Fruit fly (Drosophila melanogaster): ENCODE data around the gene dpr15.

The dpr15 gene

dm6 chr3R:12185615-12186014 is 27.2 kb upstream of the dpr15 start:
- no peak for TF ChIP-seq CG34406 (GFP tag; optimal IDR thresholded peaks at IDR 0.05)
- no peak for TF ChIP-seq lz (GFP tag; optimal IDR thresholded peaks at IDR 0.05)
- TF ChIP-seq Hr39 (GFP tag; optimal IDR thresholded peaks at IDR 0.05) = no peak
- no peak for TF ChIP-seq eg (GFP tag; IDR thresholded peaks at IDR 0.05)
- no peak for TF ChIP-seq Sox15 (GFP tag; optimal IDR thresholded peaks at IDR 0.05)
- TF ChIP-seq svp (GFP tag) = no peak
- no peak for TF ChIP-seq OdsH (GFP tag; optimal IDR thresholded peaks at IDR 0.05)
- TF ChIP-seq CG8632 (GFP tag; optimal IDR thresholded peaks at IDR 0.05) = no peak
- no peak for TF ChIP-seq salr (GFP tag; optimal IDR thresholded peaks at IDR 0.05)
- TF ChIP-seq Smox (GFP tag; optimal IDR thresholded peaks at IDR 0.05) = no peak
- no peak for TF ChIP-seq CG6854 (GFP tag; optimal IDR thresholded peaks at IDR 0.05)
- TF ChIP-seq CG9139 (GFP tag; optimal IDR thresholded peaks at IDR 0.05) = no peak
- TF ChIP-seq CG1621 (tag; optimal IDR thresholded peaks at IDR 0.05) = no peak
- no peak for TF ChIP-seq vri (GFP tag; optimal IDR thresholded peaks at IDR 0.05)
- TF ChIP-seq CG8119 (GFP tag; IDR thresholded peaks at IDR 0.05) = no peak

dm6 chr3R:12168348-12168747 is 10.0 kb upstream of the dpr15 start:
- TF ChIP-seq CG7368 (GFP tag; optimal IDR thresholded peaks at IDR 0.05) (no peak), Hr39 (GFP tag; optimal IDR thresholded peaks at IDR 0.05) (no peak), ss (GFP tag; optimal IDR thresholded peaks at IDR 0.05) (no peak), Hr4 (GFP tag; optimal IDR thresholded peaks at IDR 0.05) (no peak), acj6 (GFP tag; optimal IDR thresholded peaks at IDR 0.05) (no peak), spab (GFP tag; optimal IDR thresholded peaks at IDR 0.05) (no peak), CG3919 (GFP tag; optimal IDR thresholded peaks at IDR 0.05) (peak; percentile 7), pdm3 (GFP tag; optimal IDR thresholded peaks at IDR 0.05) (no peak), svp (GFP tag) (peak; percentile 8), Sox102F (GFP tag; optimal IDR thresholded peaks at IDR 0.05) (no peak), CG32006 (GFP tag; optimal IDR thresholded peaks at IDR 0.05) (peak; percentile 44), Eip75B (GFP tag; optimal IDR thresholded peaks at IDR 0.05) (no peak), topi (GFP tag; optimal IDR thresholded peaks at IDR 0.05) (no peak), salr (GFP tag; optimal IDR thresholded peaks at IDR 0.05) (no peak), eg (GFP tag; IDR thresholded peaks at IDR 0.05) (no peak; the same call in 2 of the 3 replicates), Sox15 (GFP tag; optimal IDR thresholded peaks at IDR 0.05) (no peak), Lpt (GFP tag; optimal IDR thresholded peaks at IDR 0.05) (no peak), CG15336 (GFP tag; IDR thresholded peaks at IDR 0.05) (0 out of 2 replicates have a peak, but pooled peaks have one; percentile 31), Blimp-1 (GFP tag; optimal IDR thresholded peaks at IDR 0.05) (no peak), CG3032 (tag; optimal IDR thresholded peaks at IDR 0.05) (no peak), CG8119 (GFP tag; IDR thresholded peaks at IDR 0.05) (0 out of 3 replicates have a peak, but pooled peaks have one; percentile 24), CG6808 (GFP tag; optimal IDR thresholded peaks at IDR 0.05) (no peak), CG4318 (GFP tag; optimal IDR thresholded peaks at IDR 0.05) (peak; percentile 22), net (GFP tag; optimal IDR thresholded peaks at IDR 0.05) (no peak), CG6163 (GFP tag; IDR thresholded peaks at IDR 0.05) (0 out of 3 replicates have a peak, but pooled peaks have one; percentile 41)

dm6 chr3R:12166086-12166485 is 7.7 kb upstream of the dpr15 start, which contains the start of gene Cpn:
Gene Cpn, minus strand, starts transcription at chr3R:12166186.
- TF ChIP-seq svp (GFP tag) (peak; percentile 5), CG8319 (GFP tag; optimal IDR thresholded peaks at IDR 0.05) (no peak), CG16779 (tag; optimal IDR thresholded peaks at IDR 0.05) (no peak), dsx (GFP tag; optimal IDR thresholded peaks at IDR 0.05; ENCODE audit: poor library complexity, severe bottlenecking) (no peak)
